Worm (Caenorhabditis elegans) whole organism, young adult: ENCODE data around the gene F28F8.9.

ENCODE experiments used
- B0261.1 ChIP-seq: sonication (generic microtip); optimal IDR thresholded peaks from 2 replicates; lab custom pipeline; 2016; ENCODE audit warnings: mild to moderate bottlenecking, missing genetic modification characterization, moderate library complexity, missing compliant biosample characterization
- F22D6.2 ChIP-seq: sonication (generic microtip); optimal IDR thresholded peaks from 2 replicates; lab custom pipeline; 2016; ENCODE audit warnings: mild to moderate bottlenecking, missing genetic modification characterization, missing compliant biosample characterization
- F23B12.7 ChIP-seq: sonication (generic microtip); optimal IDR thresholded peaks from 2 replicates; lab custom pipeline; 2017; ENCODE audit warnings: missing genetic modification characterization, mild to moderate bottlenecking, missing compliant biosample characterization, antibody characterized with exemption, moderate library complexity; ENCODE audit not compliant: insufficient read depth
- F33H1.4 ChIP-seq: fragments of 200-800 bp; sonication (Bioruptor generic); IDR thresholded peaks from 2 replicates; pipeline ENCODE4 v1.3.6; 2022; ENCODE audit warnings: missing genetic modification reagents, missing genetic modification characterization, missing compliant biosample characterization
- F37B4.10 ChIP-seq: fragments of 200-800 bp; sonication (Bioruptor generic); IDR thresholded peaks from 2 replicates; pipeline ENCODE4 v1.3.6; 2022; ENCODE audit warnings: missing genetic modification characterization, missing compliant biosample characterization
- F39B2.1 ChIP-seq: fragments of 200-800 bp; sonication (Bioruptor generic); IDR thresholded peaks from 2 replicates; pipeline ENCODE4 v1.3.6; 2022; ENCODE audit warnings: missing genetic modification reagents, missing genetic modification characterization, missing compliant biosample characterization
- K11D2.4 ChIP-seq: fragments of 200-800 bp; sonication (Bioruptor generic); IDR thresholded peaks from 2 replicates; pipeline ENCODE4 v1.3.6; 2022; ENCODE audit warnings: missing genetic modification reagents, missing genetic modification characterization, missing compliant biosample characterization
- Y79H2A.3 ChIP-seq: fragments of 200-800 bp; sonication (Bioruptor generic); conservative IDR thresholded peaks from 2 replicates; pipeline ENCODE4 v1.3.6; 2022; ENCODE audit warnings: missing genetic modification reagents, missing genetic modification characterization, missing compliant biosample characterization
- Y95B8A.8 ChIP-seq: fragments of 200-800 bp; sonication (Bioruptor generic); IDR thresholded peaks from 2 replicates; pipeline ENCODE4 v1.3.6; 2022; ENCODE audit warnings: missing genetic modification reagents, missing genetic modification characterization, missing compliant biosample characterization
- aptf-2 ChIP-seq: fragments of 200-800 bp; sonication (Bioruptor generic); conservative IDR thresholded peaks from 2 replicates; pipeline ENCODE4 v1.3.6; 2022; ENCODE audit warnings: missing genetic modification reagents, missing genetic modification characterization, missing compliant biosample characterization
- athp-1 ChIP-seq: sonication (generic microtip); optimal IDR thresholded peaks from 2 replicates; lab custom pipeline; 2017; ENCODE audit warnings: mild to moderate bottlenecking, missing genetic modification characterization, missing compliant biosample characterization
- attf-6 ChIP-seq: fragments of 200-800 bp; sonication (Bioruptor generic); IDR thresholded peaks from 2 replicates; pipeline ENCODE4 v1.3.6; 2022; ENCODE audit warnings: missing genetic modification reagents, missing genetic modification characterization, missing compliant biosample characterization
- bed-2 ChIP-seq: fragments of 200-800 bp; sonication (Bioruptor generic); IDR thresholded peaks from 2 replicates; pipeline ENCODE4 v1.3.6; 2022; ENCODE audit warnings: missing genetic modification reagents, missing genetic modification characterization, missing compliant biosample characterization
- cebp-1 ChIP-seq, 2 experiments: fragments of 200-800 bp in 1 of 2; sonication (Bioruptor generic) in 1 of 2; sonication (generic microtip) in 1 of 2; IDR thresholded peaks in 1 of 2; optimal IDR thresholded peaks in 1 of 2; 2 replicates each; pipeline versions ENCODE4 v1.3.6 to Lab custom; 2017 to 2022; ENCODE audit warnings: missing compliant biosample characterization in 2 of 2, missing genetic modification characterization in 2 of 2, mild to moderate bottlenecking in 1 of 2, missing genetic modification reagents in 1 of 2, moderate library complexity in 1 of 2
- cebp-2 ChIP-seq: fragments of 200-800 bp; sonication (Bioruptor generic); IDR thresholded peaks from 2 replicates; pipeline ENCODE4 v1.3.6; 2022; ENCODE audit warnings: missing genetic modification characterization, missing compliant biosample characterization
- ceh-100 ChIP-seq: fragments of 200-800 bp; sonication (Bioruptor generic); IDR thresholded peaks from 2 replicates; pipeline ENCODE4 v1.3.6; 2022; ENCODE audit warnings: missing genetic modification reagents, missing genetic modification characterization, missing compliant biosample characterization
- ceh-79 ChIP-seq: sonication (generic microtip); optimal IDR thresholded peaks from 2 replicates; lab custom pipeline; 2017; ENCODE audit warnings: mild to moderate bottlenecking, missing genetic modification characterization, missing compliant biosample characterization
- dox-1 ChIP-seq: fragments of 200-800 bp; sonication (Bioruptor generic); IDR thresholded peaks from 2 replicates; pipeline ENCODE4 v1.3.6; 2022; ENCODE audit warnings: missing genetic modification reagents, missing genetic modification characterization, missing compliant biosample characterization
- efl-1 ChIP-seq: fragments of 150-350 bp; optimal IDR thresholded peaks from 2 replicates; lab custom pipeline; 2014; ENCODE audit warnings: missing biosample characterization, missing genetic modification reagents, missing genetic modification characterization
- ekl-4 ChIP-seq: fragments of 200-800 bp; sonication (Bioruptor generic); IDR thresholded peaks from 2 replicates; pipeline ENCODE4 v1.3.6; 2022; ENCODE audit warnings: missing genetic modification reagents, missing genetic modification characterization, missing compliant biosample characterization
- gei-17 ChIP-seq: fragments of 200-800 bp; sonication (Bioruptor generic); optimal IDR thresholded peaks from 2 replicates; lab custom pipeline; 2018; ENCODE audit warnings: mild to moderate bottlenecking, missing genetic modification characterization, missing compliant biosample characterization
- hlh-12 ChIP-seq: sonication (generic microtip); optimal IDR thresholded peaks from 2 replicates; lab custom pipeline; 2016; ENCODE audit warnings: missing genetic modification characterization, missing compliant biosample characterization
- hmg-1.2 ChIP-seq: fragments of 200-800 bp; sonication (Bioruptor generic); IDR thresholded peaks from 2 replicates; pipeline ENCODE4 v1.3.6; 2022; ENCODE audit warnings: missing genetic modification reagents, missing genetic modification characterization, missing compliant biosample characterization
- hsf-1 ChIP-seq: fragments of 200-800 bp; sonication (Bioruptor generic); IDR thresholded peaks from 2 replicates; pipeline ENCODE4 v1.3.6; 2022; ENCODE audit warnings: missing genetic modification reagents, missing genetic modification characterization, missing compliant biosample characterization
- lin-26 ChIP-seq: fragments of 200-800 bp; sonication (Bioruptor generic); IDR thresholded peaks from 2 replicates; pipeline ENCODE4 v1.3.6; 2022; ENCODE audit warnings: missing genetic modification reagents, missing genetic modification characterization, missing compliant biosample characterization
- lin-35 ChIP-seq, 3 experiments: fragments of 150-350 bp in 2 of 3; sonication (generic microtip) in 1 of 3; optimal IDR thresholded peaks; 2 replicates each; lab custom pipeline; 2014 to 2018; ENCODE audit warnings: missing biosample characterization in 3 of 3, missing genetic modification characterization in 3 of 3, missing genetic modification reagents in 3 of 3
- lin-40 ChIP-seq: sonication (generic microtip); optimal IDR thresholded peaks from 2 replicates; lab custom pipeline; 2016; ENCODE audit warnings: missing genetic modification characterization, mild to moderate bottlenecking, missing compliant biosample characterization, missing genotype, missing genetic modification reagents
- lin-54 ChIP-seq: fragments of 200-800 bp; sonication (Bioruptor generic); optimal IDR thresholded peaks from 2 replicates; lab custom pipeline; 2018; ENCODE audit warnings: mild to moderate bottlenecking, missing genetic modification characterization, missing compliant biosample characterization
- madf-6 ChIP-seq: fragments of 200-800 bp; sonication (Bioruptor generic); IDR thresholded peaks from 2 replicates; pipeline ENCODE4 v1.3.6; 2022; ENCODE audit warnings: missing genetic modification reagents, missing genetic modification characterization, missing compliant biosample characterization
- mes-4 ChIP-seq: sonication (generic microtip); optimal IDR thresholded peaks from 2 replicates; lab custom pipeline; 2016; ENCODE audit warnings: missing genotype, missing genetic modification characterization, missing compliant biosample characterization
- mxl-1 ChIP-seq: sonication (generic microtip); optimal IDR thresholded peaks from 2 replicates; lab custom pipeline; 2016; ENCODE audit warnings: missing genetic modification characterization, missing compliant biosample characterization
- nfyb-1 ChIP-seq: fragments of 200-800 bp; sonication (Bioruptor generic); IDR thresholded peaks from 2 replicates; pipeline ENCODE4 v1.3.6; 2022; ENCODE audit warnings: missing genetic modification reagents, missing genetic modification characterization, missing compliant biosample characterization
- nhr-80 ChIP-seq: sonication (generic microtip); optimal IDR thresholded peaks from 2 replicates; lab custom pipeline; 2016; ENCODE audit warnings: missing genetic modification characterization, missing compliant biosample characterization
- repo-1 ChIP-seq: sonication (generic microtip); optimal IDR thresholded peaks from 2 replicates; lab custom pipeline; 2017; ENCODE audit warnings: mild to moderate bottlenecking, missing genetic modification characterization, missing compliant biosample characterization
- sptf-2 ChIP-seq: fragments of 200-800 bp; sonication (Bioruptor generic); optimal IDR thresholded peaks from 2 replicates; lab custom pipeline; 2018; ENCODE audit warnings: mild to moderate bottlenecking, missing genetic modification characterization, missing compliant biosample characterization
- ztf-22 ChIP-seq: fragments of 200-800 bp; sonication (Bioruptor generic); optimal IDR thresholded peaks from 2 replicates; lab custom pipeline; 2018; ENCODE audit warnings: mild to moderate bottlenecking, missing genetic modification characterization, moderate library complexity, missing compliant biosample characterization
- ztf-26 ChIP-seq: sonication (generic microtip); optimal IDR thresholded peaks from 2 replicates; lab custom pipeline; 2017; ENCODE audit warnings: missing genetic modification characterization, missing compliant biosample characterization
- ztf-28 ChIP-seq: fragments of 200-800 bp; sonication (Bioruptor generic); IDR thresholded peaks from 2 replicates; pipeline ENCODE4 v1.3.6; 2022; ENCODE audit warnings: missing genetic modification reagents, missing genetic modification characterization, missing compliant biosample characterization
- ztf-3 ChIP-seq: fragments of 200-800 bp; sonication (Bioruptor generic); optimal IDR thresholded peaks from 2 replicates; lab custom pipeline; 2018; ENCODE audit warnings: mild to moderate bottlenecking, missing genetic modification characterization, missing compliant biosample characterization

The F28F8.9 gene

ce11 chrV:15590183-15590667 is 11.8 kb upstream of the F28F8.9 start, which contains the start of gene F28F8.7 (continued):
- peak; percentile 75 for TF ChIP-seq nhr-80 (tag; lab: Kevin White, UChicago)
- peak; percentile 45 for TF ChIP-seq Y79H2A.3 (GFP tag; lab: Robert Waterston, UW)
- TF ChIP-seq B0261.1 = peak; percentile 17
- peak; percentile 90; the same call in 1 of the 2 replicates for TF ChIP-seq bed-2
- TF ChIP-seq aptf-2 (GFP tag; lab: Robert Waterston, UW) = peak; percentile 64; the same call in 1 of the 2 replicates
- peak; percentile 69 for TF ChIP-seq lin-40 (tag; lab: Kevin White, UChicago)
- TF ChIP-seq attf-6 (GFP tag; lab: Robert Waterston, UW) = peak; percentile 48; the same call in 1 of the 2 replicates
- peak; percentile 79 for TF ChIP-seq lin-54 (GFP tag; lab: Kevin White, UChicago)
- TF ChIP-seq K11D2.4 (GFP tag; lab: Robert Waterston, UW) = peak; percentile 91
- peak; percentile 51; the same call in 1 of the 2 replicates for TF ChIP-seq ekl-4 (GFP tag; lab: Robert Waterston, UW)
- TF ChIP-seq cebp-1 (GFP tag; IDR thresholded peaks at IDR 0.05; lab: Robert Waterston, UW) = peak; percentile 74
- peak; percentile 78 for TF ChIP-seq cebp-1 (tag; optimal IDR thresholded peaks at IDR 0.05; lab: Kevin White, UChicago)
- 0 out of 2 replicates have a peak, but pooled peaks have one; percentile 31 for TF ChIP-seq F37B4.10 (GFP tag; lab: Robert Waterston, UW)
- peak; percentile 81 for TF ChIP-seq repo-1 (tag; lab: Kevin White, UChicago)
- peak; percentile 46 for TF ChIP-seq ztf-3 (GFP tag; lab: Kevin White, UChicago)
- TF ChIP-seq hsf-1 (GFP tag; lab: Robert Waterston, UW) = peak; percentile 65
- peak; percentile 44 for TF ChIP-seq ztf-26 (tag; lab: Kevin White, UChicago)
- peak; percentile 72; the same call in 1 of the 2 replicates for TF ChIP-seq lin-26 (GFP tag; lab: Robert Waterston, UW)
- peak; percentile 79 for TF ChIP-seq Y95B8A.8
- TF ChIP-seq athp-1 (tag; lab: Kevin White, UChicago) = peak; percentile 38

ce11 chrV:15585744-15586143 is 7.3 kb upstream of the F28F8.9 start:
- peak; percentile 18; the same call in 1 of the 2 replicates for TF ChIP-seq dox-1 (GFP tag; lab: Robert Waterston, UW)
- peak; percentile 71 for TF ChIP-seq hmg-1.2 (GFP tag; lab: Robert Waterston, UW)
- TF ChIP-seq, all 124 proteins: peak for 2; not testable (repeated sequence) for 122

ce11 chrV:15581440-15581839 is 3.0 kb upstream of the F28F8.9 start:
- peak; percentile 80 for TF ChIP-seq nfyb-1

- TF ChIP-seq F39B2.1 (GFP tag; lab: Robert Waterston, UW) (no peak), mes-4 (tag; lab: Kevin White, UChicago) (no peak), efl-1 (no peak), bed-2 (no peak), F33H1.4 (GFP tag; lab: Robert Waterston, UW) (no peak), lin-35 (GFP tag; optimal IDR thresholded peaks at IDR 0.05; lab: Kevin White, UChicago) (no peak), madf-6 (GFP tag; lab: Robert Waterston, UW) (no peak), F22D6.2 (tag; lab: Kevin White, UChicago) (no peak), sptf-2 (GFP tag; lab: Kevin White, UChicago) (no peak), ceh-100 (GFP tag; lab: Robert Waterston, UW) (no peak), ztf-22 (GFP tag; lab: Kevin White, UChicago) (no peak), cebp-2 (GFP tag; lab: Robert Waterston, UW) (no peak), ztf-28 (GFP tag; lab: Robert Waterston, UW) (no peak), ceh-79 (tag; lab: Kevin White, UChicago) (no peak), gei-17 (GFP tag; lab: Kevin White, UChicago) (no peak), hlh-12 (no peak), F23B12.7 (tag; lab: Kevin White, UChicago) (no peak), mxl-1 (tag; lab: Kevin White, UChicago) (no peak), dox-1 (GFP tag; lab: Robert Waterston, UW) (no peak)
- TF ChIP-seq, all 124 proteins: peak for 0
These were observed 1.0 kb downstream of the F28F8.9 start, which contains the start of gene atx-3 for ce11 chrV:15577395-15577896. Gene atx-3 (minus strand): TSS chrV:15577445.
